Worm (Caenorhabditis elegans): ENCODE measurements around the gene scyl-1.

scyl-1 gene

ce11 chrV:13041666-13042065, at the start of gene scyl-1 (continued):
- TF ChIP-seq nhr-90 (tag; optimal IDR thresholded peaks at IDR 0.05; ENCODE audit: poor library complexity) = peak; percentile 84
- TF ChIP-seq ceh-8 (GFP tag; optimal IDR thresholded peaks at IDR 0.05) = no peak
- peak; percentile 69 for TF ChIP-seq lin-39 (tag; optimal IDR thresholded peaks at IDR 0.05)
- peak; percentile 67 for TF ChIP-seq unc-130 (tag; optimal IDR thresholded peaks at IDR 0.05)
- peak; percentile 89 for TF ChIP-seq nhr-20 (tag; optimal IDR thresholded peaks at IDR 0.05)
- TF ChIP-seq hpl-2 (GFP tag; optimal IDR thresholded peaks at IDR 0.05) = no peak
- peak; percentile 71 for TF ChIP-seq lin-13 (GFP tag; optimal IDR thresholded peaks at IDR 0.05)
- no peak for TF ChIP-seq nhr-12 (tag; optimal IDR thresholded peaks at IDR 0.05)
- TF ChIP-seq efl-3 (GFP tag; optimal IDR thresholded peaks at IDR 0.05) = no peak
- peak; percentile 89 for TF ChIP-seq rnt-1 (tag; optimal IDR thresholded peaks at IDR 0.05)
- peak; percentile 63 for TF ChIP-seq pax-3 (tag; optimal IDR thresholded peaks at IDR 0.05)
- TF ChIP-seq C04F5.9 (tag; optimal IDR thresholded peaks at IDR 0.05) = peak; percentile 20
- no peak for TF ChIP-seq Y116A8C.19 (tag; optimal IDR thresholded peaks at IDR 0.05; ENCODE audit: borderline replicate concordance)
- peak; percentile 8 for TF ChIP-seq mef-2 (tag; optimal IDR thresholded peaks at IDR 0.05)
- TF ChIP-seq nhr-19 (GFP tag; conservative IDR thresholded peaks at IDR 0.05) = peak; percentile 89
- peak; percentile 30; the same call in 1 of the 2 replicates for TF ChIP-seq isw-1 (GFP tag; IDR thresholded peaks at IDR 0.05)
- no peak for TF ChIP-seq aha-1 (tag; optimal IDR thresholded peaks at IDR 0.05)
- TF ChIP-seq zip-4 (GFP tag; optimal IDR thresholded peaks at IDR 0.05) = peak; percentile 3
- TF ChIP-seq nhr-11 (tag; optimal IDR thresholded peaks at IDR 0.05) = peak; percentile 21
- TF ChIP-seq nhr-85 (tag) = peak; percentile 94
- peak; percentile 45 for TF ChIP-seq fos-1 (tag; optimal IDR thresholded peaks at IDR 0.05)
- no peak for TF ChIP-seq ceh-90 (tag; optimal IDR thresholded peaks at IDR 0.05)
- peak; percentile 86 for TF ChIP-seq swsn-7 (tag; optimal IDR thresholded peaks at IDR 0.05)
- TF ChIP-seq nhr-77 (tag; optimal IDR thresholded peaks at IDR 0.05) = peak; percentile 64
- TF ChIP-seq jun-1 (tag; optimal IDR thresholded peaks at IDR 0.05) = peak; percentile 71
- peak; percentile 39 for TF ChIP-seq snpc-4 (tag; optimal IDR thresholded peaks at IDR 0.05)
- peak; percentile 3 for TF ChIP-seq fkh-10 (GFP tag; optimal IDR thresholded peaks at IDR 0.05)
- peak; percentile 84 for TF ChIP-seq efl-1 (optimal IDR thresholded peaks at IDR 0.05)
- peak; percentile 76 to 97 for TF ChIP-seq efl-1 (GFP tag; optimal IDR thresholded peaks at IDR 0.05 in 1 of 2)
- no peak for TF ChIP-seq zag-1 (tag; optimal IDR thresholded peaks at IDR 0.05)
- peak; percentile 84 for TF ChIP-seq nhr-47 (tag; optimal IDR thresholded peaks at IDR 0.05)
- TF ChIP-seq lin-15B (tag; optimal IDR thresholded peaks at IDR 0.05) = no peak

DNA sequence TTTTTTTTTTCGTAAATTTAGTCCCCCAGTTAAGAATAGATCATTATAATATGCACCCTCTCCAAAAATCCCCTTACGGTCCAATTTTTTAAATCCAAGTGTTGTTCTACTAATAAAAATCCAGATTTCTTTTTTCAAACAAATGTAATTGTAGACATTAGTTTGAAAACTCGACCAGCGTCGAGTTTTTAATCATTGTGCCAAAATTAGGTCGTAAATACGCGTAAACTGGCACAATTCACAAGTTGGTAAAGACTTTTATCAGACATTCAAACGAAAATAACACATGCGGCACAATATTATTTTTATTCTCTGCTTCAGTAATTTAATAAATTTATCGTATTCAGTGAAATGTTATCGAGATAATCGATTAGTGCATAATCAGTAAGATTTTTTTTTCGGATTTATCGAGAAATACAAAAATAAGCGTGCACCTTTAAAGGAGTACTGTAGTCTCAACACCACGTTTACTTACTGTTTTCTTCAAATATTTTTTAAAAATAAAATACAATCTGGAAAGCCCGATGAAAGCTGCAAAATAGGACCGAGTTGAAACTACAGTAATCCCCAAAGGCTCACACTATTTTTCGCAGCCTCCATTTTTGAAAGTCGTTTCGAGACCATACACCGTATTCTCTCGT, 48.7 kb upstream of the scyl-1 start, which contains the start of gene C34B4.4:
Gene C34B4.4 (plus strand): TSS at position 276 of the 641 bp plus-strand sequence.
- peak; percentile 54 for TF ChIP-seq aly-2 (tag; optimal IDR thresholded peaks at IDR 0.05)
- peak; percentile 32 for TF ChIP-seq nhr-71 (tag; optimal IDR thresholded peaks at IDR 0.05)
- peak; percentile 19; the same call in 1 of the 2 replicates for TF ChIP-seq nhr-19 (GFP tag; conservative IDR thresholded peaks at IDR 0.05)
- no peak for TF ChIP-seq efl-1 (optimal IDR thresholded peaks at IDR 0.05)
- peak in 1 of 2 experiments; percentile 16 for TF ChIP-seq efl-1 (GFP tag; optimal IDR thresholded peaks at IDR 0.05 in 1 of 2)
- no peak for TF ChIP-seq lin-15B (tag; optimal IDR thresholded peaks at IDR 0.05)
- no peak for TF ChIP-seq nhr-77 (tag; optimal IDR thresholded peaks at IDR 0.05)
- 0 out of 2 replicates have a peak, but pooled peaks have one; percentile 33 for TF ChIP-seq mab-9 (GFP tag; IDR thresholded peaks at IDR 0.05)
- TF ChIP-seq lin-14 (GFP tag; optimal IDR thresholded peaks at IDR 0.05) = peak; percentile 8
- peak; percentile 9 for TF ChIP-seq elt-2 (tag; optimal IDR thresholded peaks at IDR 0.05)
- TF ChIP-seq xbp-1 (tag; optimal IDR thresholded peaks at IDR 0.05) = no peak
- peak; percentile 49 for TF ChIP-seq nhr-85 (tag)
- TF ChIP-seq pax-3 (tag; optimal IDR thresholded peaks at IDR 0.05) = peak; percentile 18
- no peak for TF ChIP-seq ceh-88 (GFP tag; IDR thresholded peaks at IDR 0.05)
- TF ChIP-seq nhr-90 (tag; optimal IDR thresholded peaks at IDR 0.05; ENCODE audit: poor library complexity) = peak; percentile 29
- TF ChIP-seq snu-23 (GFP tag; optimal IDR thresholded peaks at IDR 0.05) = peak; percentile 0
- TF ChIP-seq fkh-4 (tag; optimal IDR thresholded peaks at IDR 0.05; ENCODE audit: borderline replicate concordance) = no peak
- TF ChIP-seq ceh-82 (tag; optimal IDR thresholded peaks at IDR 0.05) = no peak
- TF ChIP-seq efl-3 (GFP tag; optimal IDR thresholded peaks at IDR 0.05) = no peak
- TF ChIP-seq skn-1 (tag; optimal IDR thresholded peaks at IDR 0.05) = no peak

Measured in whole organism, L1 larva.